Worm (Caenorhabditis elegans) whole organism, L1 larva: ENCODE measurements around the gene ugt-60.

Experiments
- Y116A8C.19 ChIP-seq: sonication (generic microtip); optimal IDR thresholded peaks from 2 replicates; lab custom pipeline; 2016; ENCODE audit warnings: missing compliant biosample characterization, missing genetic modification characterization, borderline replicate concordance
- ama-1 ChIP-seq: fragments of 150-350 bp; optimal IDR thresholded peaks from 2 replicates; lab custom pipeline; 2014
- blmp-1 ChIP-seq: fragments of 150-350 bp; optimal IDR thresholded peaks from 2 replicates; lab custom pipeline; 2014; ENCODE audit warnings: missing biosample characterization, missing genetic modification characterization
- ceh-63 ChIP-seq: fragments of 200-800 bp; sonication (Bioruptor generic); optimal IDR thresholded peaks from 2 replicates; lab custom pipeline; 2018; ENCODE audit warnings: mild to moderate bottlenecking, missing genetic modification characterization, missing compliant biosample characterization
- ceh-8 ChIP-seq: fragments of 200-800 bp; sonication (Bioruptor generic); optimal IDR thresholded peaks from 2 replicates; lab custom pipeline; 2018; ENCODE audit warnings: mild to moderate bottlenecking, missing genetic modification characterization, moderate library complexity, missing compliant biosample characterization
- ceh-82 ChIP-seq, 3 experiments: fragments of 150-350 bp in 1 of 3; sonication (generic microtip) in 2 of 3; optimal IDR thresholded peaks; 2 replicates each; lab custom pipeline; 2014 to 2017; ENCODE audit warnings: missing biosample characterization in 3 of 3, missing genetic modification characterization in 3 of 3
- ceh-90 ChIP-seq: sonication (generic microtip); optimal IDR thresholded peaks from 2 replicates; lab custom pipeline; 2016; ENCODE audit warnings: missing genetic modification characterization, missing compliant biosample characterization
- ces-1 ChIP-seq: fragments of 150-350 bp; optimal IDR thresholded peaks from 2 replicates; lab custom pipeline; 2014; ENCODE audit warnings: missing biosample characterization, missing genetic modification reagents, missing genetic modification characterization
- dpl-1 ChIP-seq, 3 experiments: fragments of 150-350 bp in 2 of 3; sonication (generic microtip) in 1 of 3; optimal IDR thresholded peaks; 2 replicates each; lab custom pipeline; 2014 to 2017; ENCODE audit warnings: missing biosample characterization in 3 of 3, missing genetic modification characterization in 3 of 3, missing genetic modification reagents in 3 of 3
- dsc-1 ChIP-seq: sonication (generic microtip); optimal IDR thresholded peaks from 2 replicates; lab custom pipeline; 2016; ENCODE audit warnings: mild to moderate bottlenecking, missing genetic modification characterization, missing compliant biosample characterization
- egl-13 ChIP-seq: sonication (generic microtip); optimal IDR thresholded peaks from 2 replicates; lab custom pipeline; 2016; ENCODE audit warnings: missing genotype, missing genetic modification reagents, missing genetic modification characterization, missing compliant biosample characterization
- egl-27 ChIP-seq, 2 experiments: fragments of 150-350 bp in 1 of 2; sonication (generic microtip); optimal IDR thresholded peaks; 3 replicates each; lab custom pipeline; 2017 to 2018; ENCODE audit warnings: missing biosample characterization in 2 of 2, missing genetic modification characterization in 2 of 2, missing genetic modification reagents in 2 of 2
- elt-2 ChIP-seq: sonication (generic microtip); optimal IDR thresholded peaks from 2 replicates; lab custom pipeline; 2016; ENCODE audit warnings: missing genetic modification characterization, mild to moderate bottlenecking, inconsistent platforms, missing compliant biosample characterization, missing genetic modification reagents
- elt-3 ChIP-seq, 6 experiments: fragments of 150-350 bp in 1 of 6; sonication (generic microtip); optimal IDR thresholded peaks; 2 replicates each; lab custom pipeline; 2017 to 2018; ENCODE audit warnings: missing biosample characterization in 6 of 6, missing genetic modification characterization in 6 of 6, inconsistent platforms in 1 of 6
- fkh-10 ChIP-seq: sonication (generic microtip); optimal IDR thresholded peaks from 2 replicates; lab custom pipeline; 2017; ENCODE audit warnings: missing biosample characterization, missing genetic modification reagents, missing genetic modification characterization
- hpl-2 ChIP-seq: fragments of 150-350 bp; optimal IDR thresholded peaks from 2 replicates; lab custom pipeline; 2014; ENCODE audit warnings: missing biosample characterization, missing genetic modification reagents, missing genetic modification characterization
- irx-1 ChIP-seq: sonication (generic microtip); optimal IDR thresholded peaks from 2 replicates; lab custom pipeline; 2016; ENCODE audit warnings: missing genetic modification characterization, missing compliant biosample characterization
- lin-13 ChIP-seq: fragments of 150-350 bp; optimal IDR thresholded peaks from 2 replicates; lab custom pipeline; 2014; ENCODE audit warnings: missing biosample characterization, missing genetic modification reagents, missing genetic modification characterization
- lin-14 ChIP-seq: fragments of 200-800 bp; sonication (Bioruptor generic); optimal IDR thresholded peaks from 2 replicates; lab custom pipeline; 2018; ENCODE audit warnings: mild to moderate bottlenecking, missing genetic modification characterization, moderate library complexity, missing compliant biosample characterization
- lin-35 ChIP-seq, 2 experiments: fragments of 150-350 bp; optimal IDR thresholded peaks; 2 replicates each; lab custom pipeline; 2014; ENCODE audit warnings: missing biosample characterization in 2 of 2, missing genetic modification characterization in 2 of 2, missing genetic modification reagents in 2 of 2
- lsy-2 ChIP-seq, 2 experiments: fragments of 150-350 bp; optimal IDR thresholded peaks; 2 replicates each; lab custom pipeline; 2014; ENCODE audit warnings: missing biosample characterization in 2 of 2, missing genetic modification characterization in 2 of 2
- mdl-1 ChIP-seq, 2 experiments: fragments of 150-350 bp; optimal IDR thresholded peaks; 2 replicates each; lab custom pipeline; 2014 to 2017; ENCODE audit warnings: missing biosample characterization in 2 of 2, missing genetic modification characterization in 2 of 2, inconsistent platforms in 1 of 2
- mef-2 ChIP-seq: fragments of 150-350 bp; optimal IDR thresholded peaks from 2 replicates; lab custom pipeline; 2014; ENCODE audit warnings: missing biosample characterization, missing genetic modification characterization
- mep-1 ChIP-seq: fragments of 150-350 bp; optimal IDR thresholded peaks from 2 replicates; lab custom pipeline; 2014; ENCODE audit warnings: missing biosample characterization, missing genetic modification characterization
- nhr-11 ChIP-seq: fragments of 150-350 bp; optimal IDR thresholded peaks from 2 replicates; lab custom pipeline; 2014; ENCODE audit warnings: missing biosample characterization, missing genetic modification characterization
- nhr-12 ChIP-seq: sonication (generic microtip); optimal IDR thresholded peaks from 2 replicates; lab custom pipeline; 2017; ENCODE audit warnings: missing biosample characterization, missing genetic modification characterization
- nhr-19 ChIP-seq: fragments of 200-800 bp; sonication (Bioruptor generic); conservative IDR thresholded peaks from 2 replicates; pipeline ENCODE4 v1.3.6; 2022; ENCODE audit warnings: missing genetic modification characterization, missing compliant biosample characterization
- nhr-20 ChIP-seq: sonication (generic microtip); optimal IDR thresholded peaks from 2 replicates; lab custom pipeline; 2016; ENCODE audit warnings: mild to moderate bottlenecking, missing genetic modification characterization, missing compliant biosample characterization
- nhr-28 ChIP-seq: fragments of 150-350 bp; optimal IDR thresholded peaks from 2 replicates; lab custom pipeline; 2014; ENCODE audit warnings: missing biosample characterization, missing genetic modification characterization
- nhr-47 ChIP-seq: sonication (generic microtip); optimal IDR thresholded peaks from 2 replicates; lab custom pipeline; 2016; ENCODE audit warnings: mild to moderate bottlenecking, missing genetic modification characterization, moderate library complexity, missing compliant biosample characterization
- nhr-71 ChIP-seq: sonication (generic microtip); optimal IDR thresholded peaks from 2 replicates; lab custom pipeline; 2016; ENCODE audit warnings: mild to moderate bottlenecking, missing genetic modification characterization, moderate library complexity, missing compliant biosample characterization
- nhr-76 ChIP-seq: sonication (generic microtip); optimal IDR thresholded peaks from 2 replicates; lab custom pipeline; 2017; ENCODE audit warnings: missing biosample characterization, missing genetic modification characterization
- nhr-77 ChIP-seq: fragments of 150-350 bp; optimal IDR thresholded peaks from 2 replicates; lab custom pipeline; 2014; ENCODE audit warnings: missing biosample characterization, missing genetic modification characterization
- nhr-90 ChIP-seq: sonication (generic microtip); optimal IDR thresholded peaks from 2 replicates; lab custom pipeline; 2016; ENCODE audit warnings: mild to moderate bottlenecking, missing genetic modification characterization, missing compliant biosample characterization; ENCODE audit not compliant: poor library complexity
- pag-3 ChIP-seq: sonication (generic microtip); optimal IDR thresholded peaks from 2 replicates; lab custom pipeline; 2017; ENCODE audit warnings: missing genetic modification characterization, mild to moderate bottlenecking, missing compliant biosample characterization, antibody characterized with exemption, borderline replicate concordance; ENCODE audit not compliant: insufficient read depth
- rnt-1 ChIP-seq: sonication (generic microtip); optimal IDR thresholded peaks from 2 replicates; lab custom pipeline; 2016; ENCODE audit warnings: mild to moderate bottlenecking, missing genetic modification characterization, moderate library complexity, missing compliant biosample characterization
- snpc-4 ChIP-seq: fragments of 150-350 bp; optimal IDR thresholded peaks from 2 replicates; lab custom pipeline; 2014; ENCODE audit warnings: missing biosample characterization, missing genetic modification characterization
- sptf-1 ChIP-seq: fragments of 150-350 bp; optimal IDR thresholded peaks from 2 replicates; lab custom pipeline; 2014; ENCODE audit warnings: missing biosample characterization, missing genetic modification characterization
- swsn-7 ChIP-seq: sonication (generic microtip); optimal IDR thresholded peaks from 2 replicates; lab custom pipeline; 2016; ENCODE audit warnings: missing genetic modification characterization, missing compliant biosample characterization
- tlp-1 ChIP-seq: fragments of 150-350 bp; optimal IDR thresholded peaks from 2 replicates; lab custom pipeline; 2014; ENCODE audit warnings: missing biosample characterization, missing genetic modification characterization
- unc-130 ChIP-seq: fragments of 150-350 bp; optimal IDR thresholded peaks from 2 replicates; lab custom pipeline; 2017; ENCODE audit warnings: missing biosample characterization, missing genetic modification characterization, inconsistent platforms
- vab-15 ChIP-seq: sonication (generic microtip); optimal IDR thresholded peaks from 2 replicates; lab custom pipeline; 2017; ENCODE audit warnings: missing genotype, mild to moderate bottlenecking, missing genetic modification characterization, missing compliant biosample characterization
- zag-1 ChIP-seq: fragments of 150-350 bp; optimal IDR thresholded peaks from 2 replicates; lab custom pipeline; 2014; ENCODE audit warnings: missing biosample characterization, missing genetic modification characterization

ugt-60 gene

DNA sequence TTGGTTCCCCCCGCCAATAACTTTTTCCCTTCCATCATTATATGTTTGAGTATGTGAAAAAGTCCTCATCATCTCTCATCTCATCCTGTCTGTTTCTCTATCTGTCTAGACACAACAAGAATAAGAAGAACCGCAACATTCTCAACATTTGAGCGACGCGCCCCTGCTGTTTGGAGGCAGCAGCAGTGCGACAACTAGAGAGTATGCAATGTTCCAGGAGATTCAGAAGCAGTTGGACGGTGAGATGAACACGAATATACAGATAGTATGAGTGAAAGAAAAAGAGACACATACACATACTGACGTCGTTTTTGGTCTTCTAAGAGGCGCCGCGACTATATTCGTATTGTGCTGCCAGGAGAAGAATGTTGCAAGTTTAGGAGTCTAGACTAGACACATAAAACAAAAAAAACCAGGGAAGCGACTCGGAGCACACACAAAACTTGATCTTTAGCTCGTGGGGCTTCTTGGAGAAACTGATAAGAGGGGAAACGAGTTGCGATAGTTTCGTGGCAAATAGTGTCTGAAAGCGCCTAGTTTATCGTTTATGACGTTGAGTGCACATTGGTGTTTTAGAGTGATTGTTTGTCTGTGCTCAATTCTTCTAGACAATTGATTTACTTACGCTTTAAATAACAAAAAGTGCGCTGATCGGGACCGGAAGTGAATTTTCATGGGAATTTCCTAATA is 13.2 kb downstream of the ugt-60 start (continued):
- TF ChIP-seq nhr-20 (peak; percentile 74), blmp-1 (peak; percentile 75), nhr-77 (tag; lab: Kevin White, UChicago) (peak; percentile 40), elt-2 (peak; percentile 53), ces-1 (GFP tag; lab: Kevin White, UChicago) (no peak), mep-1 (peak; percentile 57), lin-35 (GFP tag; optimal IDR thresholded peaks at IDR 0.05; lab: Kevin White, UChicago) (peak; percentile 18 to 56), nhr-19 (0 out of 2 replicates have a peak, but pooled peaks have one; percentile 7), elt-3 (tag; optimal IDR thresholded peaks at IDR 0.05; lab: Kevin White, UChicago) (peak in 3 of 6 experiments; percentile 0 to 19 (median 15)), dpl-1 (GFP tag; optimal IDR thresholded peaks at IDR 0.05; lab: Kevin White, UChicago) (peak; percentile 1 to 18 (median 7)), nhr-76 (no peak), vab-15 (tag; lab: Kevin White, UChicago) (no peak), nhr-47 (tag; lab: Kevin White, UChicago) (peak; percentile 20), swsn-7 (tag; lab: Kevin White, UChicago) (peak; percentile 26)

DNA sequence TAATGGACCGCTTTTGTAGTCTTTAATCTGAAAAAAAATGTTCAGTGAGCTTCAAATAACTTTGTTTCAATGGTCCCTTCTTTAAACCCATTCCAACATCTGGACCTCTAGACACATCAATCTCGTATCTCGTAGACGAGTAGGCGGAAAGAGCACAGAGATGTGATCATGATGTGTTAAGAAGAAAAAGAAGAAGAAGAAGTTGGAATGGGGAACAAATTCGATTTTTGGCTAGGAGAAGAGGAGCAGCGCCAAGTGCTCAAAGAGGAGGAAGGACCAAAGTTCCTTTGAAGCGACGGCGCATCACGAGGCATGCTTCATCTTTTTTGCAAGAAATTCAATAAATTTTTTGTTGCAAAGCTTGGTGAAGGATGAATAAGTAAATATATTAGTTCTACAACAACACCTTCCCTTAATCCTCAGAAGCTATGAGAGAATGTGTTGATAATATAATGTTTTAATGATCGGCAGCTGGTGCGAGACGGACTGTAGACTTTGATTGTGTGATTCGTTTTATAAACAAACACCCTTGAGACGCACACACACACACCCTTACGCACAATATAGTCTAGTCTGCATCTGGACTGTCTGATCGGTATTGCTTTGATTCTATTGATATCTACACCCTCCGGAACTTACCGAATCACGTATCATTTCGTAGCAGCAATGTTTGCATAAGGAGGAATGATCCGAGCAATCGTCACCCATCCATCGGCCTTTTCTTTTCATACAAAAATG is 14.2 kb downstream of the ugt-60 start:
- TF ChIP-seq tlp-1 (tag; lab: Kevin White, UChicago) = no peak
- TF ChIP-seq dsc-1 (tag; lab: Kevin White, UChicago) = peak; percentile 56
- peak; percentile 20 for TF ChIP-seq ces-1 (GFP tag; lab: Kevin White, UChicago)
- no peak for TF ChIP-seq lin-35 (GFP tag; optimal IDR thresholded peaks at IDR 0.05; lab: Kevin White, UChicago)
- TF ChIP-seq rnt-1 (tag; lab: Kevin White, UChicago) = peak; percentile 42
- TF ChIP-seq nhr-19 = peak; percentile 48; the same call in 1 of the 2 replicates
- TF ChIP-seq nhr-20 = peak; percentile 49
- peak in 1 of 3 experiments; percentile 15 for TF ChIP-seq ceh-82 (tag; optimal IDR thresholded peaks at IDR 0.05; lab: Kevin White, UChicago)
- no peak for TF ChIP-seq ama-1
- no peak for TF ChIP-seq irx-1 (tag; lab: Kevin White, UChicago)
- TF ChIP-seq egl-13 (tag; lab: Kevin White, UChicago) = no peak
- peak; percentile 68 for TF ChIP-seq nhr-71 (tag; lab: Kevin White, UChicago)
- TF ChIP-seq lin-14 (GFP tag; lab: Kevin White, UChicago) = peak; percentile 86
- peak in 1 of 6 experiments; percentile 10 for TF ChIP-seq elt-3 (tag; optimal IDR thresholded peaks at IDR 0.05; lab: Kevin White, UChicago)
- no peak for TF ChIP-seq mdl-1 (tag; optimal IDR thresholded peaks at IDR 0.05; lab: Kevin White, UChicago)
- TF ChIP-seq fkh-10 (GFP tag; lab: Kevin White, UChicago) = peak; percentile 93

DNA sequence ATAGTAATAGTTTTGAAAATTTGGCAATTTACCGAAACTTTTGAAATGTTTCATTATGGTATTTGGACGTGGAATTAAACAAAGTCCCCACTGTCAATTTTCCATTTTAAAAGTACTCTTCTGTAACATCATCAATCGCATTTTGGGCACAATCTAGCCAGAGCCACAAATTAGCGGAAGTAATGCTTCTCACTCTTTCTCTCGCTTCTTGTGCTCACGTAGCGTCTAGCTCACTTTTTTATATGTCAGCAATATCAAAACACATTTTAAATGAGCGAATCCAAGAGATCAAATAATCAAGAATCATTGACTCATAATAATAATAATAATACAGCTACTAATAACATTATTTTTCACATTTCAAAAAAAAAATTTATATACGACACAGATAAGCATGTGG is 14.9 kb downstream of the ugt-60 start:
- TF ChIP-seq dpl-1 (GFP tag; optimal IDR thresholded peaks at IDR 0.05; lab: Kevin White, UChicago) = no peak
- no peak for TF ChIP-seq nhr-76
- TF ChIP-seq vab-15 (tag; lab: Kevin White, UChicago) = no peak
- no peak for TF ChIP-seq sptf-1 (tag; lab: Kevin White, UChicago)
- no peak for TF ChIP-seq nhr-28 (tag; lab: Kevin White, UChicago)
- no peak for TF ChIP-seq egl-27 (tag; optimal IDR thresholded peaks at IDR 0.05; lab: Kevin White, UChicago)
- no peak for TF ChIP-seq unc-130 (tag; lab: Kevin White, UChicago)
- peak; percentile 4 for TF ChIP-seq lin-14 (GFP tag; lab: Kevin White, UChicago)
- TF ChIP-seq lin-13 (GFP tag; lab: Kevin White, UChicago) = no peak
- TF ChIP-seq Y116A8C.19 (tag; lab: Kevin White, UChicago) = no peak
- peak; percentile 15 for TF ChIP-seq egl-13 (tag; lab: Kevin White, UChicago)
- TF ChIP-seq nhr-71 (tag; lab: Kevin White, UChicago) = peak; percentile 51
- no peak for TF ChIP-seq nhr-12 (tag; lab: Kevin White, UChicago)
- no peak for TF ChIP-seq nhr-90 (tag; lab: Kevin White, UChicago)
- no peak for TF ChIP-seq nhr-11 (tag; lab: Kevin White, UChicago)
- TF ChIP-seq elt-3 (tag; optimal IDR thresholded peaks at IDR 0.05; lab: Kevin White, UChicago) = no peak
- TF ChIP-seq pag-3 = no peak
- no peak for TF ChIP-seq irx-1 (tag; lab: Kevin White, UChicago)
- TF ChIP-seq ces-1 (GFP tag; lab: Kevin White, UChicago) = no peak
- TF ChIP-seq tlp-1 (tag; lab: Kevin White, UChicago) = no peak
- no peak for TF ChIP-seq mef-2
- no peak for TF ChIP-seq hpl-2 (GFP tag; lab: Kevin White, UChicago)
- TF ChIP-seq snpc-4 (tag; lab: Kevin White, UChicago) = no peak
- no peak for TF ChIP-seq zag-1
- no peak for TF ChIP-seq lsy-2 (tag; optimal IDR thresholded peaks at IDR 0.05; lab: Kevin White, UChicago)
- peak; percentile 12 for TF ChIP-seq ceh-8 (GFP tag; lab: Kevin White, UChicago)
- no peak for TF ChIP-seq elt-2
- no peak for TF ChIP-seq ceh-63
- TF ChIP-seq ceh-90 (tag; lab: Kevin White, UChicago) = no peak
- TF ChIP-seq lin-35 (GFP tag; optimal IDR thresholded peaks at IDR 0.05; lab: Kevin White, UChicago) = no peak
- no peak for TF ChIP-seq ama-1
